Worm (Caenorhabditis elegans) whole organism, L4 larva: ENCODE measurements around the gene F13E6.2.
A peak's percentile ranks its signal among the peaks of the same experiment; 100 is the strongest.

Source experiments
- D1046.2 ChIP-seq: fragments of 200-800 bp; sonication (Bioruptor generic); IDR thresholded peaks from 2 replicates; pipeline ENCODE4 v1.3.6; 2022; ENCODE audit warnings: missing genetic modification characterization, missing compliant biosample characterization
- F10B5.3 ChIP-seq: sonication (generic microtip); optimal IDR thresholded peaks from 2 replicates; lab custom pipeline; 2016; ENCODE audit warnings: mild to moderate bottlenecking, missing genetic modification characterization, missing compliant biosample characterization
- R02D3.7 ChIP-seq: fragments of 150-350 bp; sonication (generic microtip); optimal IDR thresholded peaks from 3 replicates; lab custom pipeline; 2014; ENCODE audit warnings: missing biosample characterization, missing genetic modification characterization
- T26A8.4 ChIP-seq: fragments of 200-800 bp; sonication (Bioruptor generic); IDR thresholded peaks from 2 replicates; pipeline ENCODE4 v1.3.6; 2022; ENCODE audit warnings: missing genetic modification characterization, missing compliant biosample characterization
- Y5F2A.4 ChIP-seq: fragments of 200-800 bp; sonication (Bioruptor generic); optimal IDR thresholded peaks from 2 replicates; lab custom pipeline; 2018; ENCODE audit warnings: mild to moderate bottlenecking, missing genetic modification characterization, missing compliant biosample characterization
- Y75B8A.6 ChIP-seq: fragments of 200-800 bp; sonication (Bioruptor generic); IDR thresholded peaks from 2 replicates; pipeline ENCODE4 v1.3.6; 2022; ENCODE audit warnings: missing genetic modification reagents, missing genetic modification characterization, missing compliant biosample characterization
- ZK337.2 ChIP-seq: fragments of 200-800 bp; sonication (Bioruptor generic); IDR thresholded peaks from 2 replicates; pipeline ENCODE4 v1.3.6; 2022; ENCODE audit warnings: missing genetic modification reagents, missing genetic modification characterization, missing compliant biosample characterization
- ZK546.5 ChIP-seq, 2 experiments: sonication (generic microtip); optimal IDR thresholded peaks; 2 replicates each; lab custom pipeline; 2017; ENCODE audit warnings: missing biosample characterization in 2 of 2, missing genetic modification characterization in 2 of 2
- ama-1 ChIP-seq: fragments of 150-350 bp; optimal IDR thresholded peaks from 2 replicates; lab custom pipeline; 2014; ENCODE audit warnings: inconsistent platforms, mixed read lengths
- attf-4 ChIP-seq: sonication (generic microtip); optimal IDR thresholded peaks from 3 replicates; lab custom pipeline; 2017; ENCODE audit warnings: missing biosample characterization, missing genetic modification characterization
- ceh-28 ChIP-seq: fragments of 150-350 bp; optimal IDR thresholded peaks from 2 replicates; lab custom pipeline; 2014; ENCODE audit warnings: missing biosample characterization, missing genetic modification reagents, missing genetic modification characterization
- ceh-32 ChIP-seq: sonication (generic microtip); optimal IDR thresholded peaks from 2 replicates; lab custom pipeline; 2016; ENCODE audit warnings: mild to moderate bottlenecking, missing genetic modification characterization, missing compliant biosample characterization; ENCODE audit not compliant: poor library complexity
- cey-2 ChIP-seq: sonication (generic microtip); optimal IDR thresholded peaks from 3 replicates; lab custom pipeline; 2017; ENCODE audit warnings: missing genetic modification characterization, mild to moderate bottlenecking, missing compliant biosample characterization, antibody characterized with exemption, borderline replicate concordance; ENCODE audit not compliant: insufficient read depth
- ctbp-1 ChIP-seq: fragments of 200-800 bp; sonication (Bioruptor generic); IDR thresholded peaks from 2 replicates; pipeline ENCODE4 v1.3.6; 2022; ENCODE audit warnings: missing genetic modification reagents, missing genetic modification characterization, missing compliant biosample characterization
- daf-12 ChIP-seq: fragments of 150-350 bp; optimal IDR thresholded peaks from 2 replicates; lab custom pipeline; 2014; ENCODE audit warnings: missing biosample characterization, missing genetic modification reagents, missing genetic modification characterization
- daf-16 ChIP-seq, 3 experiments: sonication (generic microtip); optimal IDR thresholded peaks; 2 replicates each; lab custom pipeline; 2016 to 2017; ENCODE audit warnings: missing genetic modification characterization in 3 of 3, missing genetic modification reagents in 3 of 3, mild to moderate bottlenecking in 2 of 3, missing compliant biosample characterization in 2 of 3, missing biosample characterization in 1 of 3, moderate library complexity in 1 of 3
- dmd-6 ChIP-seq: fragments of 200-800 bp; sonication (Bioruptor generic); IDR thresholded peaks from 2 replicates; pipeline ENCODE4 v1.3.6; 2022; ENCODE audit warnings: missing genetic modification reagents, missing genetic modification characterization, missing compliant biosample characterization
- dmd-9 ChIP-seq: fragments of 200-800 bp; sonication (Bioruptor generic); IDR thresholded peaks from 2 replicates; pipeline ENCODE4 v1.3.6; 2022; ENCODE audit warnings: missing genetic modification reagents, missing genetic modification characterization, missing compliant biosample characterization
- dpl-1 ChIP-seq: fragments of 150-350 bp; optimal IDR thresholded peaks from 2 replicates; lab custom pipeline; 2014; ENCODE audit warnings: missing biosample characterization, missing genetic modification reagents, missing genetic modification characterization
- duxl-1 ChIP-seq: sonication (generic microtip); optimal IDR thresholded peaks from 2 replicates; lab custom pipeline; 2016; ENCODE audit warnings: mild to moderate bottlenecking, missing genetic modification characterization, moderate library complexity, missing compliant biosample characterization; ENCODE audit not compliant: poor library complexity
- dve-1 ChIP-seq: sonication (generic microtip); optimal IDR thresholded peaks from 2 replicates; lab custom pipeline; 2017; ENCODE audit warnings: antibody characterized with exemption, mild to moderate bottlenecking, missing genetic modification characterization, missing compliant biosample characterization; ENCODE audit not compliant: insufficient read depth
- egl-43 ChIP-seq: fragments of 200-800 bp; sonication (Bioruptor generic); IDR thresholded peaks from 2 replicates; pipeline ENCODE4 v1.3.6; 2022; ENCODE audit warnings: missing genetic modification reagents, missing genetic modification characterization, missing compliant biosample characterization
- hif-1 ChIP-seq, 2 experiments: sonication (generic microtip); optimal IDR thresholded peaks; 2 replicates each; lab custom pipeline; 2016 to 2017; ENCODE audit warnings: missing compliant biosample characterization in 2 of 2, missing genetic modification characterization in 2 of 2, missing genetic modification reagents in 2 of 2, missing genotype in 2 of 2, mild to moderate bottlenecking in 1 of 2
- hlh-11 ChIP-seq: fragments of 200-800 bp; sonication (Bioruptor generic); optimal IDR thresholded peaks from 2 replicates; lab custom pipeline; 2018; ENCODE audit warnings: mild to moderate bottlenecking, missing genetic modification characterization, missing compliant biosample characterization
- hlh-30 ChIP-seq: sonication (generic microtip); optimal IDR thresholded peaks from 2 replicates; lab custom pipeline; 2017; ENCODE audit warnings: antibody characterized with exemption, mild to moderate bottlenecking, missing genetic modification characterization, missing compliant biosample characterization; ENCODE audit not compliant: insufficient read depth
- lin-1 ChIP-seq: fragments of 200-800 bp; sonication (Bioruptor generic); IDR thresholded peaks from 2 replicates; pipeline ENCODE4 v1.3.6; 2022; ENCODE audit warnings: missing genetic modification reagents, missing genetic modification characterization, missing compliant biosample characterization
- lin-15B ChIP-seq: fragments of 150-350 bp; sonication (generic microtip); optimal IDR thresholded peaks from 3 replicates; lab custom pipeline; 2014; ENCODE audit warnings: missing biosample characterization, missing genetic modification characterization
- madf-5 ChIP-seq, 2 experiments: fragments of 200-800 bp; sonication (Bioruptor generic); IDR thresholded peaks; 2 replicates each; pipeline ENCODE4 v1.3.6; 2022; ENCODE audit warnings: missing compliant biosample characterization in 2 of 2, missing genetic modification characterization in 2 of 2
- madf-9 ChIP-seq: fragments of 200-800 bp; sonication (Bioruptor generic); conservative IDR thresholded peaks from 2 replicates; pipeline ENCODE4 v1.3.6; 2022; ENCODE audit warnings: missing genetic modification reagents, missing genetic modification characterization, missing compliant biosample characterization
- mdt-29 ChIP-seq: fragments of 200-800 bp; sonication (Bioruptor generic); IDR thresholded peaks from 2 replicates; pipeline ENCODE4 v1.3.6; 2022; ENCODE audit warnings: missing genetic modification reagents, missing genetic modification characterization, missing compliant biosample characterization
- mep-1 ChIP-seq: fragments of 150-350 bp; sonication (generic microtip); optimal IDR thresholded peaks from 3 replicates; lab custom pipeline; 2014; ENCODE audit warnings: missing biosample characterization, missing genetic modification characterization
- mes-2 ChIP-seq: sonication (generic microtip); optimal IDR thresholded peaks from 2 replicates; lab custom pipeline; 2016; ENCODE audit warnings: missing genotype, mild to moderate bottlenecking, missing genetic modification characterization, missing compliant biosample characterization; ENCODE audit not compliant: poor library complexity, severe bottlenecking
- mxl-2 ChIP-seq: fragments of 200-800 bp; sonication (Bioruptor generic); conservative IDR thresholded peaks from 2 replicates; pipeline ENCODE4 v1.3.6; 2022; ENCODE audit warnings: missing genetic modification reagents, missing genetic modification characterization, missing compliant biosample characterization
- mxl-3 ChIP-seq: fragments of 200-800 bp; sonication (Bioruptor generic); optimal IDR thresholded peaks from 2 replicates; lab custom pipeline; 2018; ENCODE audit warnings: mild to moderate bottlenecking, missing genetic modification characterization, missing compliant biosample characterization
- nhr-102 ChIP-seq: sonication (generic microtip); optimal IDR thresholded peaks from 2 replicates; lab custom pipeline; 2016; ENCODE audit warnings: mild to moderate bottlenecking, missing genetic modification characterization, moderate library complexity, missing compliant biosample characterization
- nhr-237 ChIP-seq: sonication (generic microtip); optimal IDR thresholded peaks from 2 replicates; lab custom pipeline; 2017; ENCODE audit warnings: missing biosample characterization, missing genetic modification characterization
- nhr-48 ChIP-seq: sonication (generic microtip); optimal IDR thresholded peaks from 2 replicates; lab custom pipeline; 2016; ENCODE audit warnings: mild to moderate bottlenecking, missing genetic modification characterization, missing compliant biosample characterization
- nhr-6 ChIP-seq: fragments of 150-350 bp; optimal IDR thresholded peaks from 2 replicates; lab custom pipeline; 2014; ENCODE audit warnings: missing biosample characterization, missing genetic modification characterization
- nhr-77 ChIP-seq: fragments of 150-350 bp; optimal IDR thresholded peaks from 2 replicates; lab custom pipeline; 2014; ENCODE audit warnings: missing biosample characterization, missing genetic modification characterization
- saeg-2 ChIP-seq: fragments of 200-800 bp; sonication (Bioruptor generic); IDR thresholded peaks from 2 replicates; pipeline ENCODE4 v1.3.6; 2022; ENCODE audit warnings: missing genetic modification reagents, missing genetic modification characterization, missing compliant biosample characterization
- sdz-12 ChIP-seq: fragments of 200-800 bp; sonication (Bioruptor generic); optimal IDR thresholded peaks from 2 replicates; lab custom pipeline; 2018; ENCODE audit warnings: mild to moderate bottlenecking, missing genetic modification characterization, missing compliant biosample characterization
- set-16 ChIP-seq: fragments of 200-800 bp; sonication (Bioruptor generic); IDR thresholded peaks from 2 replicates; pipeline ENCODE4 v1.3.6; 2022; ENCODE audit warnings: missing genetic modification reagents, missing genetic modification characterization, missing compliant biosample characterization
- skn-1 ChIP-seq: fragments of 150-350 bp; optimal IDR thresholded peaks from 2 replicates; lab custom pipeline; 2014; ENCODE audit warnings: missing biosample characterization, missing genetic modification characterization
- spr-3 ChIP-seq: fragments of 200-800 bp; sonication (Bioruptor generic); optimal IDR thresholded peaks from 2 replicates; lab custom pipeline; 2018; ENCODE audit warnings: mild to moderate bottlenecking, missing genetic modification characterization, missing compliant biosample characterization
- unc-130 ChIP-seq: sonication (generic microtip); optimal IDR thresholded peaks from 2 replicates; lab custom pipeline; 2016; ENCODE audit warnings: missing genetic modification reagents, missing genetic modification characterization, missing compliant biosample characterization
- unc-39 ChIP-seq: sonication (generic microtip); optimal IDR thresholded peaks from 2 replicates; lab custom pipeline; 2017; ENCODE audit warnings: missing biosample characterization, missing genetic modification characterization
- vab-7 ChIP-seq: fragments of 200-800 bp; sonication (Bioruptor generic); IDR thresholded peaks from 2 replicates; pipeline ENCODE4 v1.3.6; 2022; ENCODE audit warnings: missing genetic modification reagents, missing genetic modification characterization, missing compliant biosample characterization
- zip-2 ChIP-seq: fragments of 150-350 bp; optimal IDR thresholded peaks from 2 replicates; lab custom pipeline; 2014; ENCODE audit warnings: missing biosample characterization, missing genetic modification characterization
- ztf-11 ChIP-seq: fragments of 150-350 bp; optimal IDR thresholded peaks from 2 replicates; lab custom pipeline; 2014; ENCODE audit warnings: missing biosample characterization, missing genetic modification characterization
- ztf-7 ChIP-seq: fragments of 150-350 bp; optimal IDR thresholded peaks from 2 replicates; lab custom pipeline; 2014; ENCODE audit warnings: missing biosample characterization, missing genetic modification characterization

The F13E6.2 gene

DNA sequence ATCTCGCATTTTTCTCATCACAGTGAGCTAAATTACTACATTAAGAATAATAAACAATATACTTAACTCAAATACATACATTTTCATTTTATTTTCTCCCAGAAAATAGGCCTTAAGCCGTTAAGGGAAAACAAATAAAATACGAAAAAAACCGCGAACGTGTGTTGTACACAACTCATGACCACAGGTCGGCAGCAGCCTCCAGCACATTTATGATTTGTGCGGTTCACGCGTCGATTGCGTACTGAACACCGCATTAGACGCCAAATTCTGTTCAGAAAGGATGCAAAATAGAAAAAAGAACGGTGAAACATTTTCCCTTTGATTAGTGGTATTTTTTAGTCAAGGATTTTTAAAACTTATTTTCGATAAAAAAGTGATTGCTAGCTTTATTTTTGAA lies 5.1 kb upstream of the F13E6.2 start (continued):
- TF ChIP-seq ztf-11 (tag; lab: Kevin White, UChicago), result no peak
- TF ChIP-seq nhr-6 (tag; lab: Kevin White, UChicago), result peak; percentile 28
- no peak for TF ChIP-seq mxl-2 (GFP tag; lab: Robert Waterston, UW)
- no peak for TF ChIP-seq D1046.2 (GFP tag; lab: Robert Waterston, UW)
- peak; percentile 73 for TF ChIP-seq dmd-6 (GFP tag; lab: Robert Waterston, UW)
- no peak for TF ChIP-seq vab-7 (GFP tag; lab: Robert Waterston, UW)
- TF ChIP-seq ama-1, result no peak
- TF ChIP-seq zip-2 (tag; lab: Kevin White, UChicago), result no peak
- no peak for TF ChIP-seq madf-9 (GFP tag; lab: Robert Waterston, UW)
- TF ChIP-seq R02D3.7 (tag; lab: Kevin White, UChicago), result no peak
- TF ChIP-seq mep-1, result peak; percentile 66
- TF ChIP-seq ZK546.5 (tag; optimal IDR thresholded peaks at IDR 0.05; lab: Kevin White, UChicago), result no peak
- TF ChIP-seq lin-1 (GFP tag; lab: Robert Waterston, UW), result no peak
- TF ChIP-seq ztf-7, result no peak
- TF ChIP-seq cey-2 (tag; lab: Kevin White, UChicago), result no peak
- TF ChIP-seq unc-39 (tag; lab: Kevin White, UChicago), result no peak
- TF ChIP-seq egl-43, result no peak
- TF ChIP-seq mdt-29 (GFP tag; lab: Robert Waterston, UW), result no peak
- TF ChIP-seq T26A8.4 (GFP tag; lab: Robert Waterston, UW), result no peak
- TF ChIP-seq duxl-1 (tag; lab: Kevin White, UChicago), result no peak
- peak; percentile 94 for TF ChIP-seq hlh-30 (tag; lab: Kevin White, UChicago)
- no peak for TF ChIP-seq ctbp-1
- TF ChIP-seq nhr-102 (tag; lab: Kevin White, UChicago), result no peak
- no peak for TF ChIP-seq saeg-2 (GFP tag; lab: Robert Waterston, UW)
- TF ChIP-seq Y75B8A.6, result no peak
- TF ChIP-seq mxl-3 (GFP tag; lab: Kevin White, UChicago), result peak; percentile 73
- peak; percentile 64 for TF ChIP-seq nhr-77 (tag; lab: Kevin White, UChicago)
- TF ChIP-seq madf-5 (GFP tag; IDR thresholded peaks at IDR 0.05; lab: Robert Waterston, UW), result no peak
- TF ChIP-seq hlh-11 (tag; lab: Kevin White, UChicago), result peak; percentile 87
- no peak for TF ChIP-seq F10B5.3
- no peak for TF ChIP-seq nhr-237 (tag; lab: Kevin White, UChicago)
- TF ChIP-seq ceh-28 (tag; lab: Kevin White, UChicago), result no peak
- TF ChIP-seq nhr-48 (tag; lab: Kevin White, UChicago), result no peak
- TF ChIP-seq ceh-32, result no peak
- TF ChIP-seq daf-12 (tag; lab: Kevin White, UChicago), result no peak
- TF ChIP-seq ZK337.2, result no peak
- no peak for TF ChIP-seq set-16 (GFP tag; lab: Robert Waterston, UW)
- TF ChIP-seq dpl-1, result peak; percentile 38
- no peak for TF ChIP-seq spr-3 (GFP tag; lab: Kevin White, UChicago)
- peak in 1 of 2 experiments; percentile 56 for TF ChIP-seq hif-1 (tag; optimal IDR thresholded peaks at IDR 0.05; lab: Kevin White, UChicago)
- TF ChIP-seq attf-4, result no peak
- peak; percentile 50 for TF ChIP-seq dve-1 (tag; lab: Kevin White, UChicago)
- no peak for TF ChIP-seq lin-15B (tag; lab: Kevin White, UChicago)
- no peak for TF ChIP-seq Y5F2A.4 (GFP tag; lab: Kevin White, UChicago)
- no peak for TF ChIP-seq unc-130
- TF ChIP-seq skn-1 (tag; lab: Kevin White, UChicago), result no peak
- TF ChIP-seq mes-2 (tag; lab: Kevin White, UChicago), result peak; percentile 56
- TF ChIP-seq daf-16 (GFP tag; optimal IDR thresholded peaks at IDR 0.05; lab: Kevin White, UChicago), result no peak
- TF ChIP-seq daf-16 (tag; optimal IDR thresholded peaks at IDR 0.05; lab: Kevin White, UChicago), result peak; percentile 76
- no peak for TF ChIP-seq sdz-12 (GFP tag; lab: Kevin White, UChicago)
- TF ChIP-seq dmd-9, result no peak
